Fruit fly (Drosophila melanogaster) whole organism, adult: Measurements from ENCODE around the gene CG2126.

Source experiments
- CG7045 ChIP-seq: fragments of 200-800 bp; sonication (Bioruptor generic); optimal IDR thresholded peaks from 2 replicates; lab custom pipeline; 2017; ENCODE audit warnings: missing biosample characterization, mild to moderate bottlenecking, missing genetic modification characterization
- Hr96 ChIP-seq: fragments of 200-800 bp; sonication (Bioruptor generic); optimal IDR thresholded peaks from 2 replicates; lab custom pipeline; 2016; ENCODE audit warnings: missing biosample characterization, missing genetic modification characterization

DNA sequence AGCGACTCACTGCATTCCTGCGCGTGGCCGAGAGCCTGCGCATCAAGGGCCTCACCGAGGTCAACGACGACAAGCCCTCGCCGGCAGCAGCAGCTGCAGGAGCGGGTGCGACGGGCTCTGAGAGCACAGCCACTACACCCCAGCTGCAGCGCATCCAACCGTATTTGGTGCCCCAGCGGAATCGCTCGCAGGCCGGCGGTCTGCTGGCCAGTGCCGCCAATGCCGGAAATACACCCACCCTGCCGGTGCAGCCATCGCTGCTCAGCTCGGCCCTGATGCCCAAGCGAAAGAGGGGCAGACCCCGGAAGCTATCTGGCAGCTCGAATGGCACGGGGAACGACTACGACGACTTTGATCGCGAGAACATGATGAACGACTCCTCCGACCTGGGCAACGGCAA is 48.7 kb downstream of the CG2126 start:
- TF ChIP-seq CG7045 (GFP tag; lab: Kevin White, UChicago) (no peak), Hr96 (GFP tag; lab: Kevin White, UChicago) (no peak)
